Worm (Caenorhabditis elegans) whole organism, L4 larva: ENCODE results near the gene gsy-1.

Source experiments
- F10B5.3 ChIP-seq: sonication (generic microtip); optimal IDR thresholded peaks from 2 replicates; lab custom pipeline; 2016; ENCODE audit warnings: mild to moderate bottlenecking, missing genetic modification characterization, missing compliant biosample characterization
- F26F4.8 ChIP-seq: fragments of 200-800 bp; sonication (Bioruptor generic); conservative IDR thresholded peaks from 2 replicates; pipeline ENCODE4 v1.3.6; 2022; ENCODE audit warnings: missing genetic modification characterization, missing compliant biosample characterization
- F49E8.2 ChIP-seq: sonication (generic microtip); optimal IDR thresholded peaks from 2 replicates; lab custom pipeline; 2016; ENCODE audit warnings: missing compliant biosample characterization, mild to moderate bottlenecking, missing genetic modification characterization, borderline replicate concordance
- Y105C5A.15 ChIP-seq: fragments of 200-800 bp; sonication (Bioruptor generic); IDR thresholded peaks from 2 replicates; pipeline ENCODE4 v1.3.6; 2022; ENCODE audit warnings: missing genetic modification characterization, missing compliant biosample characterization
- aha-1 ChIP-seq: fragments of 150-350 bp; peaks from one replicate; lab custom pipeline; 2014; ENCODE audit warnings: missing biosample characterization, missing genetic modification characterization
- ama-1 ChIP-seq: fragments of 150-350 bp; optimal IDR thresholded peaks from 2 replicates; lab custom pipeline; 2014; ENCODE audit warnings: inconsistent platforms, mixed read lengths
- arid-1 ChIP-seq: fragments of 200-800 bp; sonication (Bioruptor generic); conservative IDR thresholded peaks from 2 replicates; pipeline ENCODE4 v1.3.6; 2022; ENCODE audit warnings: missing genetic modification reagents, missing genetic modification characterization, missing compliant biosample characterization
- ceh-20 ChIP-seq: fragments of 200-800 bp; sonication (Bioruptor generic); IDR thresholded peaks from 2 replicates; pipeline ENCODE4 v1.3.6; 2022; ENCODE audit warnings: missing genetic modification reagents, missing genetic modification characterization, missing compliant biosample characterization
- ceh-32 ChIP-seq: sonication (generic microtip); optimal IDR thresholded peaks from 2 replicates; lab custom pipeline; 2016; ENCODE audit warnings: mild to moderate bottlenecking, missing genetic modification characterization, missing compliant biosample characterization; ENCODE audit not compliant: poor library complexity
- ceh-62 ChIP-seq: sonication (generic microtip); optimal IDR thresholded peaks from 2 replicates; lab custom pipeline; 2017; ENCODE audit warnings: missing biosample characterization, missing genetic modification characterization
- cey-2 ChIP-seq: sonication (generic microtip); optimal IDR thresholded peaks from 3 replicates; lab custom pipeline; 2017; ENCODE audit warnings: missing genetic modification characterization, mild to moderate bottlenecking, missing compliant biosample characterization, antibody characterized with exemption, borderline replicate concordance; ENCODE audit not compliant: insufficient read depth
- daf-12 ChIP-seq: fragments of 150-350 bp; optimal IDR thresholded peaks from 2 replicates; lab custom pipeline; 2014; ENCODE audit warnings: missing biosample characterization, missing genetic modification reagents, missing genetic modification characterization
- daf-16 ChIP-seq, 3 experiments: sonication (generic microtip); optimal IDR thresholded peaks; 2 replicates each; lab custom pipeline; 2016 to 2017; ENCODE audit warnings: missing genetic modification characterization in 3 of 3, missing genetic modification reagents in 3 of 3, mild to moderate bottlenecking in 2 of 3, missing compliant biosample characterization in 2 of 3, missing biosample characterization in 1 of 3, moderate library complexity in 1 of 3
- dmd-9 ChIP-seq: fragments of 200-800 bp; sonication (Bioruptor generic); IDR thresholded peaks from 2 replicates; pipeline ENCODE4 v1.3.6; 2022; ENCODE audit warnings: missing genetic modification reagents, missing genetic modification characterization, missing compliant biosample characterization
- duxl-1 ChIP-seq: sonication (generic microtip); optimal IDR thresholded peaks from 2 replicates; lab custom pipeline; 2016; ENCODE audit warnings: mild to moderate bottlenecking, missing genetic modification characterization, moderate library complexity, missing compliant biosample characterization; ENCODE audit not compliant: poor library complexity
- egl-43 ChIP-seq: fragments of 200-800 bp; sonication (Bioruptor generic); IDR thresholded peaks from 2 replicates; pipeline ENCODE4 v1.3.6; 2022; ENCODE audit warnings: missing genetic modification reagents, missing genetic modification characterization, missing compliant biosample characterization
- jun-1 ChIP-seq: fragments of 150-350 bp; optimal IDR thresholded peaks from 2 replicates; lab custom pipeline; 2014; ENCODE audit warnings: missing biosample characterization, missing genetic modification reagents, missing genetic modification characterization
- lim-7 ChIP-seq: fragments of 200-800 bp; sonication (Bioruptor generic); IDR thresholded peaks from 2 replicates; pipeline ENCODE4 v1.3.6; 2022; ENCODE audit warnings: missing genetic modification characterization, missing compliant biosample characterization
- madf-9 ChIP-seq: fragments of 200-800 bp; sonication (Bioruptor generic); conservative IDR thresholded peaks from 2 replicates; pipeline ENCODE4 v1.3.6; 2022; ENCODE audit warnings: missing genetic modification reagents, missing genetic modification characterization, missing compliant biosample characterization
- mdl-1 ChIP-seq, 2 experiments: fragments of 150-350 bp in 1 of 2; sonication (generic microtip) in 1 of 2; optimal IDR thresholded peaks; 2 replicates each; lab custom pipeline; 2014 to 2017; ENCODE audit warnings: missing biosample characterization in 2 of 2, missing genetic modification characterization in 2 of 2
- mdt-29 ChIP-seq: fragments of 200-800 bp; sonication (Bioruptor generic); IDR thresholded peaks from 2 replicates; pipeline ENCODE4 v1.3.6; 2022; ENCODE audit warnings: missing genetic modification reagents, missing genetic modification characterization, missing compliant biosample characterization
- mep-1 ChIP-seq: fragments of 150-350 bp; sonication (generic microtip); optimal IDR thresholded peaks from 3 replicates; lab custom pipeline; 2014; ENCODE audit warnings: missing biosample characterization, missing genetic modification characterization
- nhr-102 ChIP-seq: sonication (generic microtip); optimal IDR thresholded peaks from 2 replicates; lab custom pipeline; 2016; ENCODE audit warnings: mild to moderate bottlenecking, missing genetic modification characterization, moderate library complexity, missing compliant biosample characterization
- nhr-41 ChIP-seq: fragments of 200-800 bp; sonication (Bioruptor generic); IDR thresholded peaks from 2 replicates; pipeline ENCODE4 v1.3.6; 2022; ENCODE audit warnings: missing genetic modification reagents, missing genetic modification characterization, missing compliant biosample characterization
- nhr-76 ChIP-seq: fragments of 150-350 bp; optimal IDR thresholded peaks from 2 replicates; lab custom pipeline; 2014; ENCODE audit warnings: missing biosample characterization, missing genetic modification characterization
- nhr-77 ChIP-seq: fragments of 150-350 bp; optimal IDR thresholded peaks from 2 replicates; lab custom pipeline; 2014; ENCODE audit warnings: missing biosample characterization, missing genetic modification characterization
- pha-4 ChIP-seq, 2 experiments: fragments of 150-350 bp in 1 of 2; fragments of 200-800 bp in 1 of 2; sonication (Bioruptor generic) in 1 of 2; IDR thresholded peaks in 1 of 2; optimal IDR thresholded peaks in 1 of 2; 2 replicates each; pipeline versions ENCODE4 v1.3.6 to Lab custom; 2014 to 2022; ENCODE audit warnings: missing genetic modification characterization in 2 of 2, missing genetic modification reagents in 2 of 2, missing biosample characterization in 1 of 2, missing compliant biosample characterization in 1 of 2
- pqm-1 ChIP-seq: sonication (generic microtip); optimal IDR thresholded peaks from 2 replicates; lab custom pipeline; 2017; ENCODE audit warnings: missing biosample characterization, missing genetic modification characterization
- rbr-2 ChIP-seq: sonication (generic microtip); optimal IDR thresholded peaks from 2 replicates; lab custom pipeline; 2016; ENCODE audit warnings: missing genotype, missing genetic modification characterization, missing compliant biosample characterization
- set-16 ChIP-seq: fragments of 200-800 bp; sonication (Bioruptor generic); IDR thresholded peaks from 2 replicates; pipeline ENCODE4 v1.3.6; 2022; ENCODE audit warnings: missing genetic modification reagents, missing genetic modification characterization, missing compliant biosample characterization
- tag-97 ChIP-seq: fragments of 200-800 bp; sonication (Bioruptor generic); IDR thresholded peaks from 2 replicates; pipeline ENCODE4 v1.3.6; 2022; ENCODE audit warnings: missing genetic modification characterization, missing compliant biosample characterization
- vab-7 ChIP-seq: fragments of 200-800 bp; sonication (Bioruptor generic); IDR thresholded peaks from 2 replicates; pipeline ENCODE4 v1.3.6; 2022; ENCODE audit warnings: missing genetic modification reagents, missing genetic modification characterization, missing compliant biosample characterization

gsy-1 gene

DNA sequence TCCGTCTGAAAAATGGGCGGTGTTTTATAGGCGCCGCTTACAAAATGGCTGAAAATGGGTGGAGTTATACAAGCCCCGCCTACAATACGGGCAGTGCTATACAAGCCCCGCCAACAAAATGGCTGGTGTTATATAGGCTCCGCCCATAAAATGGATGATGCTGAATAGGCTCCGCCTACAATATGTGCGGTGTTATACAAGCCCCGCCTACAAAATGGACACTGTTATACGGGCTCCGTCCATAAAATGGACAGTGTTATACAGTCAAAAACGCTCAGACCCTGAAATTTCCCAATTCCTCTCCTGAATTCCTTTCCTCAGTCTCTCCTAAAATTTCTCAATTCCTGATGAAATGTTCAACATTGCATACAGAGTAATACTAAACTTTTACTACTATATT, 11.8 kb downstream of the gsy-1 start (continued):
- TF ChIP-seq daf-12 (tag; lab: Kevin White, UChicago) (no peak), nhr-102 (tag; lab: Kevin White, UChicago) (no peak)
- TF ChIP-seq, all 104 proteins: peak for 6

DNA sequence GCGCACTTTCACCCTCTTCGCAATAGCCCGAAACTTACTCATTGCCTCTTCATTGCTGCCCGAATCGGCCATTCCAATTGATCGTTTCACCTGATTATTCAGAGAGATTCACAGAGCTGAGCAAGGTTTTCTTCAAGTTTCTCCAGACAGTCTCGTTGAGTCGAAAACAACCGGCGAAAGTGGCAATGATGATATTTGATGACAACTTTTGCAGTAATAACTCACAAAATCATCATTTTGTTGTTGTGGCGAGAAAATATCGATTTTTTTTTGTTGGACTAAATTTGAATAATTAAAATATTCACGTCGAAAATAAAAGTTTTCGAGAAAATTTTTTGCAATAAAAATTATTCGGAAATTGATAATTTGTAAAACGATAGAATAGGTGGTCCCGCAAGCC, 12.3 kb downstream of the gsy-1 start, which contains the start of gene snf-5:
snf-5 (minus strand) TSS at position 182 of the 400 bp plus-strand sequence.
- TF ChIP-seq vab-7 (GFP tag; lab: Robert Waterston, UW) (no peak), F26F4.8 (GFP tag; lab: Robert Waterston, UW) (no peak), cey-2 (tag; lab: Kevin White, UChicago) (no peak), mep-1 (no peak), pqm-1 (tag; lab: Kevin White, UChicago) (no peak), ama-1 (lab: Kevin White, UChicago) (no peak), nhr-76 (tag; lab: Kevin White, UChicago) (no peak), arid-1 (GFP tag; lab: Robert Waterston, UW) (no peak), duxl-1 (tag; lab: Kevin White, UChicago) (no peak), Y105C5A.15 (GFP tag; lab: Robert Waterston, UW) (no peak), nhr-102 (tag; lab: Kevin White, UChicago) (no peak), F49E8.2 (tag; lab: Kevin White, UChicago) (no peak), F10B5.3 (tag; lab: Kevin White, UChicago) (no peak), daf-16 (GFP tag; optimal IDR thresholded peaks at IDR 0.05; lab: Kevin White, UChicago) (no peak), daf-16 (tag; optimal IDR thresholded peaks at IDR 0.05; lab: Kevin White, UChicago) (no peak), mdl-1 (tag; optimal IDR thresholded peaks at IDR 0.05; lab: Kevin White, UChicago) (no peak), nhr-41 (GFP tag; lab: Robert Waterston, UW) (no peak)

DNA sequence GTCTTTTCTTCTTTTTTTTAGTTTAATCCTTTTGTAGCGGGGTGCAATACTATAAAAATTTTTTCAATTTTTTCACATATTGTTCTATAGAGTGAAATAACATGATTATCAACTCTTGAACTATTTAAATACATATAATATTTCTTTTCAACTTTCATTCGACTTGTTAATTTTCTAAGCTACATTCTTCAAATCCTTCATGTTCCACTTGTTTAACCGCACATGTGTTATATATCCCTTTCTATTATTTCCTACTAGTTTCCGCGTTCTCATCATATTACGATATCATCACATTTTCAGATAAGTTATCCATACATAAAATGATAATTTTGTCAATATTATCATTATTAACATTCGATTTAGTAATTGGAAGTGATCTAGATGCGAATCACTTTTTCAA, 22.0 kb downstream of the gsy-1 start, which contains the start of gene Y46G5A.29:
Y46G5A.29 (plus strand) TSS at position 301 of the 400 bp plus-strand sequence.
- TF ChIP-seq nhr-77 (tag; lab: Kevin White, UChicago), result no peak
- no peak for TF ChIP-seq rbr-2 (tag; lab: Kevin White, UChicago)
- no peak for TF ChIP-seq lim-7 (GFP tag; lab: Robert Waterston, UW)
- no peak for TF ChIP-seq F10B5.3 (tag; lab: Kevin White, UChicago)
- TF ChIP-seq set-16, result no peak
- TF ChIP-seq duxl-1 (tag; lab: Kevin White, UChicago), result no peak
- no peak for TF ChIP-seq mdt-29
- TF ChIP-seq ceh-62 (tag; lab: Kevin White, UChicago), result no peak
- no peak for TF ChIP-seq tag-97 (GFP tag; lab: Robert Waterston, UW)
- no peak for TF ChIP-seq ceh-32
- TF ChIP-seq jun-1, result no peak
- TF ChIP-seq madf-9, result no peak
- TF ChIP-seq egl-43, result no peak
- no peak for TF ChIP-seq mdl-1 (tag; optimal IDR thresholded peaks at IDR 0.05; lab: Kevin White, UChicago)
- no peak for TF ChIP-seq ceh-20 (GFP tag; lab: Robert Waterston, UW)
- no peak for TF ChIP-seq pha-4 (GFP tag; IDR thresholded peaks at IDR 0.05; lab: Robert Waterston, UW)
- no peak for TF ChIP-seq pha-4 (tag; optimal IDR thresholded peaks at IDR 0.05; lab: Kevin White, UChicago)
- TF ChIP-seq dmd-9 (GFP tag; lab: Robert Waterston, UW), result no peak

DNA sequence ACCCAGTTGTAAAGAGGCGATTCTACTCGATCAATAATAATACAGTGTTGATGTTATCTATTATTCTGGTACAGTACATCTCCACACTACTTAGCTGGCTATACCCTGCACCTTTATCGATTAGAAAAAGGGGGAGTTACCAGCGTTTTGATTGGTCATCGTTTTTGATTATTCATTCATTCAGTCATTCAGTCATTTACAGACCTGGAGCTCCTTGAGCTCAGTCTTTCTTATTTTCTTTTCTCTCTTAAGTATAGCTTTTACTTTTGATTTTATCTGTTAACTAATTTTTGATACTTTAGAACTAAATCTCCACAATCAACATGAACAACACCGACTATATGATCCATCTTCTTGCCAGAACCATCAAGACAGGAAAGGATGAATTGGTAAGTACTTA, 27.8 kb downstream of the gsy-1 start, which contains the start of gene Y46G5A.28:
Y46G5A.28 (plus strand) TSS at position 301 of the 400 bp plus-strand sequence.
- peak; percentile 46 for TF ChIP-seq aha-1 (tag; lab: Kevin White, UChicago)
- TF ChIP-seq pha-4 (GFP tag; IDR thresholded peaks at IDR 0.05; lab: Robert Waterston, UW), result no peak
- TF ChIP-seq pha-4 (tag; optimal IDR thresholded peaks at IDR 0.05; lab: Kevin White, UChicago), result no peak
